Worm (Caenorhabditis elegans) whole organism, young adult: ENCODE data around the gene bbs-4.

Source experiments
- C17E4.6 ChIP-seq: fragments of 200-800 bp; sonication (Bioruptor generic); IDR thresholded peaks from 2 replicates; pipeline ENCODE4 v1.3.6; 2022; ENCODE audit warnings: missing genetic modification reagents, missing genetic modification characterization, missing compliant biosample characterization
- F49E8.2 ChIP-seq: sonication (generic microtip); optimal IDR thresholded peaks from 3 replicates; lab custom pipeline; 2017; ENCODE audit warnings: missing genetic modification characterization, mild to moderate bottlenecking, missing compliant biosample characterization, antibody characterized with exemption, moderate library complexity; ENCODE audit not compliant: insufficient read depth
- aptf-2 ChIP-seq: fragments of 200-800 bp; sonication (Bioruptor generic); conservative IDR thresholded peaks from 2 replicates; pipeline ENCODE4 v1.3.6; 2022; ENCODE audit warnings: missing genetic modification reagents, missing genetic modification characterization, missing compliant biosample characterization
- dpl-1 ChIP-seq: fragments of 150-350 bp; optimal IDR thresholded peaks from 2 replicates; lab custom pipeline; 2014; ENCODE audit warnings: missing biosample characterization, missing genetic modification reagents, missing genetic modification characterization
- madf-8 ChIP-seq: fragments of 200-800 bp; sonication (Bioruptor generic); conservative IDR thresholded peaks from 2 replicates; pipeline ENCODE4 v1.3.6; 2022; ENCODE audit warnings: missing genetic modification reagents, missing genetic modification characterization, missing compliant biosample characterization
- nhr-179 ChIP-seq: sonication (generic microtip); optimal IDR thresholded peaks from 2 replicates; lab custom pipeline; 2016; ENCODE audit warnings: mild to moderate bottlenecking, missing genetic modification characterization, missing compliant biosample characterization
- tbx-9 ChIP-seq: sonication (generic microtip); optimal IDR thresholded peaks from 2 replicates; lab custom pipeline; 2016; ENCODE audit warnings: borderline replicate concordance, missing genetic modification characterization, inconsistent platforms, missing compliant biosample characterization
- ztf-6 ChIP-seq: fragments of 200-800 bp; sonication (Bioruptor generic); IDR thresholded peaks from 2 replicates; pipeline ENCODE4 v1.3.6; 2022; ENCODE audit warnings: missing genetic modification reagents, missing genetic modification characterization, missing compliant biosample characterization

ce11 chrIII:9621840-9622525, 10.0 kb upstream of the bbs-4 start:
- TF ChIP-seq madf-8 (GFP tag; lab: Robert Waterston, UW) (no peak), F49E8.2 (tag; lab: Kevin White, UChicago) (no peak), nhr-179 (tag; lab: Kevin White, UChicago) (no peak), tbx-9 (tag; lab: Kevin White, UChicago) (no peak), aptf-2 (GFP tag; lab: Robert Waterston, UW) (no peak), ztf-6 (GFP tag; lab: Robert Waterston, UW) (no peak), dpl-1 (no peak), C17E4.6 (GFP tag; lab: Robert Waterston, UW) (no peak)
